Worm (Caenorhabditis elegans) whole organism, young adult: ENCODE results near the gene C36C9.11.
"Not testable (repeated sequence)": the region's sequence is repeated elsewhere in the genome, so short reads cannot be mapped to it uniquely, and the experiment has no call there.

ENCODE experiments used
- B0336.3 ChIP-seq: fragments of 200-800 bp; sonication (Bioruptor generic); IDR thresholded peaks from 2 replicates; pipeline ENCODE4 v1.3.6; 2022; ENCODE audit warnings: missing genetic modification characterization, missing compliant biosample characterization
- D2030.7 ChIP-seq: fragments of 200-800 bp; sonication (Bioruptor generic); IDR thresholded peaks from 2 replicates; pipeline ENCODE4 v1.3.6; 2022; ENCODE audit warnings: missing genetic modification reagents, missing genetic modification characterization, missing compliant biosample characterization
- attf-6 ChIP-seq: fragments of 200-800 bp; sonication (Bioruptor generic); IDR thresholded peaks from 2 replicates; pipeline ENCODE4 v1.3.6; 2022; ENCODE audit warnings: missing genetic modification reagents, missing genetic modification characterization, missing compliant biosample characterization
- efl-1 ChIP-seq: fragments of 150-350 bp; optimal IDR thresholded peaks from 2 replicates; lab custom pipeline; 2014; ENCODE audit warnings: missing biosample characterization, missing genetic modification reagents, missing genetic modification characterization
- gei-17 ChIP-seq: fragments of 200-800 bp; sonication (Bioruptor generic); optimal IDR thresholded peaks from 2 replicates; lab custom pipeline; 2018; ENCODE audit warnings: mild to moderate bottlenecking, missing genetic modification characterization, missing compliant biosample characterization
- lag-1 ChIP-seq: fragments of 200-800 bp; sonication (Bioruptor generic); IDR thresholded peaks from 2 replicates; pipeline ENCODE4 v1.3.6; 2022; ENCODE audit warnings: missing genetic modification reagents, missing genetic modification characterization, missing compliant biosample characterization
- mxl-1 ChIP-seq: sonication (generic microtip); optimal IDR thresholded peaks from 2 replicates; lab custom pipeline; 2016; ENCODE audit warnings: missing genetic modification characterization, missing compliant biosample characterization
- pha-4 ChIP-seq: fragments of 150-350 bp; sonication (generic microtip); optimal IDR thresholded peaks from 2 replicates; lab custom pipeline; 2014; ENCODE audit warnings: missing biosample characterization, missing genetic modification reagents, missing genetic modification characterization
- sea-2 ChIP-seq: fragments of 200-800 bp; sonication (Bioruptor generic); IDR thresholded peaks from 2 replicates; pipeline ENCODE4 v1.3.6; 2022; ENCODE audit warnings: missing genetic modification characterization, missing compliant biosample characterization
- tbp1 ChIP-seq: fragments of 200-800 bp; sonication (Bioruptor generic); optimal IDR thresholded peaks from 2 replicates; lab custom pipeline; 2018; ENCODE audit warnings: mild to moderate bottlenecking, missing genetic modification characterization, missing compliant biosample characterization
- zim-3 ChIP-seq: sonication (generic microtip); optimal IDR thresholded peaks from 2 replicates; lab custom pipeline; 2017; ENCODE audit warnings: mild to moderate bottlenecking, missing genetic modification characterization, moderate library complexity, missing compliant biosample characterization

- TF ChIP-seq sea-2; efl-1; mxl-1; tbp1 (GFP tag; lab: Kevin White, UChicago); D2030.7 (GFP tag; lab: Robert Waterston, UW); zim-3; B0336.3 (GFP tag; lab: Robert Waterston, UW); pha-4 (tag; lab: Kevin White, UChicago); gei-17; lag-1 (GFP tag; lab: Robert Waterston, UW); attf-6 (GFP tag; lab: Robert Waterston, UW): not testable (repeated sequence)
Observed at ce11 chrX:1696879-1697278, 9.7 kb downstream of the C36C9.11 start, which contains the start of gene C36C9.4.
